Fruit fly (Drosophila melanogaster) whole organism, larva: Measurements from ENCODE around the gene Smg5.

Experiments
- noc ChIP-seq: fragments of 200-800 bp; sonication (Bioruptor generic); optimal IDR thresholded peaks from 3 replicates; lab custom pipeline; 2019; ENCODE audit warnings: missing biosample characterization, mild to moderate bottlenecking, missing genetic modification characterization, moderate library complexity

The Smg5 gene

DNA sequence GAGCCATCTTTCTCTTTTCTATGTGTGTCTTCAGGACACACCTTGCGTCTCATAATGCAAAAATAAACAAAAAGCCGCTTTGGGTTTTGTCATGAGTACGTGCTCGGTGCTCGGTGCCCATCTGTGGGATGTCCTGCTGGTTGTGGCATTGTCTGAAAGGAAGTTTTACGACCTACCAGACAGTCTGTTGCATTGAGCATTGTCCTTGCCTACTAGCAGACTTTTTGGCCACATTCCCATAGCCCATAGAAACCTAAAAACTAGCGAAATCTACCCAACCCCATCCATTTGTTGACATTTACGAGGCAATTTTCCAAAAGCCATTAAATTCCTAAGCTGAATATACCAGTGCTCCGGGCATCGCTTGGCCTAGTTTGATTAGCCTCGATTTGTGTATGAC lies 53.4 kb downstream of the Smg5 start:
- TF ChIP-seq noc (tag; lab: Kevin White, UChicago), result no peak

DNA sequence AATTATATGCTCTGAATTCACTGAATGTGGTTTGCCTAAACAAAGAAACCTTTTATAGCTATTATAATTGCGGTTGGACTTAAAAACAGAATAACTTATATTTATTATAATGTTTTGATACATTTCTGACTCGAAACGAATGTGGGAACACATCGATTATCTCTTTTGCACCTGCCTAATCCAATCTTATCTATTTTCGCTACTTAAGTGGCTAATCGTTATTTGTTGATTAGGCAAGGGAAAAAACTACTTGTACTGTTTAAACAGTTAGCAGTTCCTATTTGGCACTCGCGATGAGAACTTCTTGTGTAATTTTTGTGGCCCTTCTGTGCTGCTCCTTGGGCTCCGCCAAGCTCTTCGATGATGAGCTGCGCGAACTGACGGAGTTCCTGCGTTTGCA lies 55.3 kb downstream of the Smg5 start, which contains the start of gene CG7968:
Gene CG7968 (plus strand): TSS at position 276 of the 400 bp plus-strand sequence.
- TF ChIP-seq noc (tag; lab: Kevin White, UChicago), result no peak
